Fruit fly (Drosophila melanogaster): ENCODE results near the gene ppk28.

DNA sequence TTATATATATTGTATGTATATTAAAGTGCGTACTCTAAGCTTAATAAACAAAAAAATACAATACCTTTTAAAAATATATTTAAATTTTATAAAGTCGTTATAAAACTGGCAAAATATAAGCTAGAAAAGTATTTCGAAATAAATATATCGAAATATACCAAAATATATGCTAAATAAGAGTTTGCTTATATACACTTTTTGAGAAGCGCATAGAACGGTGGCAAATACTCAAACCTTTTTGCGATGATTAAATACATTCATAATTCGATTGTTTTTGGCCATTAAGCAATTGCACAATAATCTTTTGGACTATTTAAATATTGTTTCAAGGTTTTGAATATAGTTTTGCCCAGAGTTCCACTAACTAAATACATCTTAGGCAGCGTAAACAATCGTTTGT is 3.2 kb downstream of the ppk28 start:
- TF ChIP-seq en (GFP tag; optimal IDR thresholded peaks at IDR 0.05) (no peak), Hr39 (optimal IDR thresholded peaks at IDR 0.05) (no peak), maf-S (GFP tag; optimal IDR thresholded peaks at IDR 0.05) (no peak), BtbVII (GFP tag; optimal IDR thresholded peaks at IDR 0.05) (no peak), tgo (GFP tag; IDR thresholded peaks at IDR 0.05) (no peak), CG8924 (tag; optimal IDR thresholded peaks at IDR 0.05) (no peak), tup (GFP tag; optimal IDR thresholded peaks at IDR 0.05) (no peak), HHEX (GFP tag; optimal IDR thresholded peaks at IDR 0.05) (no peak), cwo (GFP tag; optimal IDR thresholded peaks at IDR 0.05) (no peak), sr (GFP tag; IDR thresholded peaks at IDR 0.05) (no peak), CG15011 (GFP tag; optimal IDR thresholded peaks at IDR 0.05) (no peak)

All from whole organism, embryonic.